Worm (Caenorhabditis elegans) whole organism, young adult: Measurements from ENCODE around the gene C12D5.3.
"Not testable (repeated sequence)": the region's sequence is repeated elsewhere in the genome, so short reads cannot be mapped to it uniquely, and the experiment has no call there.

Source experiments
- B0035.1 ChIP-seq: sonication (generic microtip); optimal IDR thresholded peaks from 2 replicates; lab custom pipeline; 2016; ENCODE audit warnings: missing genetic modification characterization, mild to moderate bottlenecking, missing compliant biosample characterization, missing genotype, missing genetic modification reagents
- C06A6.2 ChIP-seq: fragments of 200-800 bp; sonication (Bioruptor generic); conservative IDR thresholded peaks from 2 replicates; pipeline ENCODE4 v1.3.6; 2022; ENCODE audit warnings: missing genetic modification characterization, missing compliant biosample characterization
- D2030.7 ChIP-seq: fragments of 200-800 bp; sonication (Bioruptor generic); IDR thresholded peaks from 2 replicates; pipeline ENCODE4 v1.3.6; 2022; ENCODE audit warnings: missing genetic modification reagents, missing genetic modification characterization, missing compliant biosample characterization
- F52B5.7 ChIP-seq: sonication (generic microtip); optimal IDR thresholded peaks from 2 replicates; lab custom pipeline; 2016; ENCODE audit warnings: mild to moderate bottlenecking, missing genetic modification characterization, missing compliant biosample characterization
- Y53G8AR.9 ChIP-seq: fragments of 200-800 bp; sonication (Bioruptor generic); conservative IDR thresholded peaks from 2 replicates; pipeline ENCODE4 v1.3.6; 2022; ENCODE audit warnings: missing genetic modification reagents, missing genetic modification characterization, missing compliant biosample characterization
- Y56A3A.18 ChIP-seq: fragments of 200-800 bp; sonication (Bioruptor generic); IDR thresholded peaks from 2 replicates; pipeline ENCODE4 v1.3.6; 2022; ENCODE audit warnings: missing genetic modification reagents, missing genetic modification characterization, missing compliant biosample characterization
- Y67H2A.10 ChIP-seq: fragments of 200-800 bp; sonication (Bioruptor generic); conservative IDR thresholded peaks from 2 replicates; pipeline ENCODE4 v1.3.6; 2022; ENCODE audit warnings: missing genetic modification reagents, missing genetic modification characterization, missing compliant biosample characterization
- aptf-2 ChIP-seq: fragments of 200-800 bp; sonication (Bioruptor generic); conservative IDR thresholded peaks from 2 replicates; pipeline ENCODE4 v1.3.6; 2022; ENCODE audit warnings: missing genetic modification reagents, missing genetic modification characterization, missing compliant biosample characterization
- aptf-3 ChIP-seq: fragments of 200-800 bp; sonication (Bioruptor generic); IDR thresholded peaks from 2 replicates; pipeline ENCODE4 v1.3.6; 2022; ENCODE audit warnings: missing genetic modification characterization, missing compliant biosample characterization
- cebp-2 ChIP-seq: fragments of 200-800 bp; sonication (Bioruptor generic); IDR thresholded peaks from 2 replicates; pipeline ENCODE4 v1.3.6; 2022; ENCODE audit warnings: missing genetic modification characterization, missing compliant biosample characterization
- ceh-40 ChIP-seq: fragments of 200-800 bp; sonication (Bioruptor generic); IDR thresholded peaks from 2 replicates; pipeline ENCODE4 v1.3.6; 2022; ENCODE audit warnings: missing genetic modification characterization, missing compliant biosample characterization
- ceh-58 ChIP-seq: fragments of 200-800 bp; sonication (Bioruptor generic); IDR thresholded peaks from 2 replicates; pipeline ENCODE4 v1.3.6; 2022; ENCODE audit warnings: missing genetic modification characterization, missing compliant biosample characterization
- chd-7 ChIP-seq: sonication (generic microtip); optimal IDR thresholded peaks from 2 replicates; lab custom pipeline; 2016; ENCODE audit warnings: mild to moderate bottlenecking, missing genetic modification characterization, moderate library complexity, missing compliant biosample characterization
- dox-1 ChIP-seq: fragments of 200-800 bp; sonication (Bioruptor generic); IDR thresholded peaks from 2 replicates; pipeline ENCODE4 v1.3.6; 2022; ENCODE audit warnings: missing genetic modification reagents, missing genetic modification characterization, missing compliant biosample characterization
- ekl-4 ChIP-seq: fragments of 200-800 bp; sonication (Bioruptor generic); IDR thresholded peaks from 2 replicates; pipeline ENCODE4 v1.3.6; 2022; ENCODE audit warnings: missing genetic modification reagents, missing genetic modification characterization, missing compliant biosample characterization
- ets-4 ChIP-seq: fragments of 200-800 bp; sonication (Bioruptor generic); optimal IDR thresholded peaks from 2 replicates; lab custom pipeline; 2018; ENCODE audit warnings: mild to moderate bottlenecking, missing genetic modification characterization, missing compliant biosample characterization
- him-1 ChIP-seq: sonication (generic microtip); optimal IDR thresholded peaks from 2 replicates; lab custom pipeline; 2016; ENCODE audit warnings: missing genotype, missing genetic modification reagents, missing genetic modification characterization, missing compliant biosample characterization
- hlh-26 ChIP-seq: fragments of 200-800 bp; sonication (Bioruptor generic); conservative IDR thresholded peaks from 2 replicates; pipeline ENCODE4 v1.3.6; 2022; ENCODE audit warnings: missing genetic modification reagents, missing genetic modification characterization, missing compliant biosample characterization
- hmg-20 ChIP-seq: fragments of 200-800 bp; sonication (Bioruptor generic); IDR thresholded peaks from 2 replicates; pipeline ENCODE4 v1.3.6; 2022; ENCODE audit warnings: missing genetic modification reagents, missing genetic modification characterization, missing compliant biosample characterization
- hsf-1 ChIP-seq: fragments of 200-800 bp; sonication (Bioruptor generic); IDR thresholded peaks from 2 replicates; pipeline ENCODE4 v1.3.6; 2022; ENCODE audit warnings: missing genetic modification reagents, missing genetic modification characterization, missing compliant biosample characterization
- lin-54 ChIP-seq: fragments of 200-800 bp; sonication (Bioruptor generic); optimal IDR thresholded peaks from 2 replicates; lab custom pipeline; 2018; ENCODE audit warnings: mild to moderate bottlenecking, missing genetic modification characterization, missing compliant biosample characterization
- lsy-27 ChIP-seq: sonication (generic microtip); optimal IDR thresholded peaks from 2 replicates; lab custom pipeline; 2017; ENCODE audit warnings: missing genetic modification characterization, mild to moderate bottlenecking, missing compliant biosample characterization, antibody characterized with exemption, missing genotype, borderline replicate concordance; ENCODE audit not compliant: insufficient read depth
- madf-10 ChIP-seq: sonication (generic microtip); optimal IDR thresholded peaks from 2 replicates; lab custom pipeline; 2016; ENCODE audit warnings: mild to moderate bottlenecking, missing genetic modification characterization, missing compliant biosample characterization
- mel-28 ChIP-seq: sonication (generic microtip); optimal IDR thresholded peaks from 2 replicates; lab custom pipeline; 2016; ENCODE audit warnings: borderline replicate concordance, mild to moderate bottlenecking, missing genetic modification characterization, missing compliant biosample characterization
- pbrm-1 ChIP-seq: fragments of 200-800 bp; sonication (Bioruptor generic); IDR thresholded peaks from 2 replicates; pipeline ENCODE4 v1.3.6; 2022; ENCODE audit warnings: missing genetic modification reagents, missing genetic modification characterization, missing compliant biosample characterization
- rcor-1 ChIP-seq: fragments of 200-800 bp; sonication (Bioruptor generic); IDR thresholded peaks from 2 replicates; pipeline ENCODE4 v1.3.6; 2022; ENCODE audit warnings: missing genetic modification reagents, missing genetic modification characterization, missing compliant biosample characterization
- rpc-1 ChIP-seq, 2 experiments: fragments of 150-350 bp in 1 of 2; sonication (generic microtip) in 1 of 2; optimal IDR thresholded peaks; 2 replicates each; lab custom pipeline; 2014 to 2018; ENCODE audit warnings: missing biosample characterization in 1 of 2, missing genetic modification characterization in 1 of 2, missing genetic modification reagents in 1 of 2, missing genotype in 1 of 2
- sea-2 ChIP-seq: fragments of 200-800 bp; sonication (Bioruptor generic); IDR thresholded peaks from 2 replicates; pipeline ENCODE4 v1.3.6; 2022; ENCODE audit warnings: missing genetic modification characterization, missing compliant biosample characterization
- snpc-1.1 ChIP-seq: sonication (generic microtip); optimal IDR thresholded peaks from 2 replicates; lab custom pipeline; 2017; ENCODE audit warnings: missing genetic modification characterization, mild to moderate bottlenecking, missing compliant biosample characterization, antibody characterized with exemption, moderate library complexity, missing genotype, missing genetic modification reagents; ENCODE audit not compliant: insufficient read depth
- snpc-3.4 ChIP-seq: sonication (generic microtip); optimal IDR thresholded peaks from 2 replicates; lab custom pipeline; 2017; ENCODE audit warnings: missing genetic modification characterization, mild to moderate bottlenecking, missing compliant biosample characterization, antibody characterized with exemption, moderate library complexity, missing genotype, missing genetic modification reagents
- tbp1 ChIP-seq: fragments of 200-800 bp; sonication (Bioruptor generic); optimal IDR thresholded peaks from 2 replicates; lab custom pipeline; 2018; ENCODE audit warnings: mild to moderate bottlenecking, missing genetic modification characterization, missing compliant biosample characterization
- tbx-9 ChIP-seq: sonication (generic microtip); optimal IDR thresholded peaks from 2 replicates; lab custom pipeline; 2016; ENCODE audit warnings: borderline replicate concordance, missing genetic modification characterization, inconsistent platforms, missing compliant biosample characterization
- unc-130 ChIP-seq: sonication (generic microtip); optimal IDR thresholded peaks from 2 replicates; lab custom pipeline; 2016; ENCODE audit warnings: missing genetic modification reagents, missing genetic modification characterization, missing compliant biosample characterization
- zim-3 ChIP-seq: sonication (generic microtip); optimal IDR thresholded peaks from 2 replicates; lab custom pipeline; 2017; ENCODE audit warnings: mild to moderate bottlenecking, missing genetic modification characterization, moderate library complexity, missing compliant biosample characterization
- ztf-22 ChIP-seq: fragments of 200-800 bp; sonication (Bioruptor generic); optimal IDR thresholded peaks from 2 replicates; lab custom pipeline; 2018; ENCODE audit warnings: mild to moderate bottlenecking, missing genetic modification characterization, moderate library complexity, missing compliant biosample characterization
- ztf-28 ChIP-seq: fragments of 200-800 bp; sonication (Bioruptor generic); IDR thresholded peaks from 2 replicates; pipeline ENCODE4 v1.3.6; 2022; ENCODE audit warnings: missing genetic modification reagents, missing genetic modification characterization, missing compliant biosample characterization

The C12D5.3 gene

ce11 chrV:7690637-7691036 lies 14.6 kb downstream of the C12D5.3 start:
- TF ChIP-seq pbrm-1 = no peak
- TF ChIP-seq ekl-4 (GFP tag; lab: Robert Waterston, UW) = no peak
- no peak for TF ChIP-seq cebp-2 (GFP tag; lab: Robert Waterston, UW)
- TF ChIP-seq ets-4 (GFP tag; lab: Kevin White, UChicago) = no peak
- no peak for TF ChIP-seq ceh-40 (GFP tag; lab: Robert Waterston, UW)
- TF ChIP-seq sea-2 (GFP tag; lab: Robert Waterston, UW) = no peak

- TF ChIP-seq lsy-27 = no peak
- TF ChIP-seq chd-7 (tag; lab: Kevin White, UChicago) = no peak
- no peak for TF ChIP-seq mel-28 (tag; lab: Kevin White, UChicago)
- no peak for TF ChIP-seq hsf-1 (GFP tag; lab: Robert Waterston, UW)
- TF ChIP-seq B0035.1 (tag; lab: Kevin White, UChicago) = no peak
These were observed 17.4 kb downstream of the C12D5.3 start, which contains the start of gene C12D5.10 for ce11 chrV:7693394-7693793. Gene C12D5.10 (minus strand): TSS chrV:7693494.

- TF ChIP-seq unc-130 (GFP tag; lab: Kevin White, UChicago) (no peak), pbrm-1 (no peak), F52B5.7 (no peak), ceh-58 (GFP tag; lab: Robert Waterston, UW) (no peak), zim-3 (no peak), hlh-26 (GFP tag; lab: Robert Waterston, UW) (no peak), hmg-20 (GFP tag; lab: Robert Waterston, UW) (no peak), tbp1 (GFP tag; lab: Kevin White, UChicago) (no peak), Y56A3A.18 (GFP tag; lab: Robert Waterston, UW) (no peak)
These were observed 20.8 kb downstream of the C12D5.3 start, which contains the start of gene ZK105.3 for ce11 chrV:7696842-7697241. Gene ZK105.3 (plus strand): TSS chrV:7697142.

- TF ChIP-seq him-1 (tag; lab: Kevin White, UChicago); ztf-22 (GFP tag; lab: Kevin White, UChicago); Y53G8AR.9 (GFP tag; lab: Robert Waterston, UW): not testable (repeated sequence)
- TF ChIP-seq, all 124 proteins: peak for 0; not testable (repeated sequence) for 124
These were observed 27.5 kb downstream of the C12D5.3 start, which contains the start of gene srsx-40 for ce11 chrV:7703536-7703935. Gene srsx-40 (minus strand): TSS chrV:7703636.

- TF ChIP-seq dox-1 (GFP tag; lab: Robert Waterston, UW) (no peak), mel-28 (tag; lab: Kevin White, UChicago) (no peak), lin-54 (GFP tag; lab: Kevin White, UChicago) (no peak), aptf-3 (GFP tag; lab: Robert Waterston, UW) (no peak), unc-130 (GFP tag; lab: Kevin White, UChicago) (no peak), sea-2 (GFP tag; lab: Robert Waterston, UW) (no peak), tbx-9 (tag; lab: Kevin White, UChicago) (no peak), snpc-3.4 (tag; lab: Kevin White, UChicago) (no peak), D2030.7 (GFP tag; lab: Robert Waterston, UW) (no peak), rpc-1 (optimal IDR thresholded peaks at IDR 0.05; lab: Kevin White, UChicago) (no peak), rpc-1 (tag; optimal IDR thresholded peaks at IDR 0.05; lab: Kevin White, UChicago) (no peak), Y67H2A.10 (GFP tag; lab: Robert Waterston, UW) (no peak), C06A6.2 (GFP tag; lab: Robert Waterston, UW) (no peak), Y56A3A.18 (GFP tag; lab: Robert Waterston, UW) (no peak), lsy-27 (no peak), madf-10 (no peak), rcor-1 (GFP tag; lab: Robert Waterston, UW) (no peak), snpc-1.1 (no peak), ekl-4 (GFP tag; lab: Robert Waterston, UW) (no peak), aptf-2 (no peak), ztf-28 (no peak)
These were observed 29.3 kb downstream of the C12D5.3 start, which contains the start of gene srw-3 for ce11 chrV:7705316-7705715. Gene srw-3 (plus strand): TSS chrV:7705616.
